Worm (Caenorhabditis elegans) whole organism, mixed stage, embryonic: ENCODE results near the gene F01F1.11.

Experiments used
- bed-3 ChIP-seq: fragments of 200-800 bp; sonication (Bioruptor generic); optimal IDR thresholded peaks from 3 replicates; lab custom pipeline; 2018; ENCODE audit warnings: mild to moderate bottlenecking, missing genetic modification characterization, moderate library complexity, missing compliant biosample characterization
- blmp-1 ChIP-seq: fragments of 150-350 bp; optimal IDR thresholded peaks from 2 replicates; lab custom pipeline; 2014; ENCODE audit warnings: missing biosample characterization, missing genetic modification characterization
- ceh-43 ChIP-seq: fragments of 200-800 bp; sonication (Bioruptor generic); optimal IDR thresholded peaks from 2 replicates; lab custom pipeline; 2018; ENCODE audit warnings: mild to moderate bottlenecking, missing genetic modification characterization, moderate library complexity, missing compliant biosample characterization
- ces-1 ChIP-seq: fragments of 150-350 bp; optimal IDR thresholded peaks from 2 replicates; lab custom pipeline; 2014; ENCODE audit warnings: missing biosample characterization, missing genetic modification reagents, missing genetic modification characterization
- elt-3 ChIP-seq: fragments of 150-350 bp; optimal IDR thresholded peaks from 2 replicates; lab custom pipeline; 2014; ENCODE audit warnings: missing biosample characterization, missing genetic modification characterization
- hlh-1 ChIP-seq: fragments of 150-350 bp; optimal IDR thresholded peaks from 2 replicates; lab custom pipeline; 2014; ENCODE audit warnings: missing biosample characterization, missing genetic modification reagents, missing genetic modification characterization
- lin-13 ChIP-seq: fragments of 150-350 bp; optimal IDR thresholded peaks from 2 replicates; lab custom pipeline; 2014; ENCODE audit warnings: missing biosample characterization, missing genetic modification characterization
- mep-1 ChIP-seq: fragments of 150-350 bp; optimal IDR thresholded peaks from 2 replicates; lab custom pipeline; 2017; ENCODE audit warnings: missing biosample characterization, missing genetic modification reagents, missing genetic modification characterization, inconsistent platforms
- nhr-12 ChIP-seq: fragments of 150-350 bp; optimal IDR thresholded peaks from 2 replicates; lab custom pipeline; 2014; ENCODE audit warnings: missing biosample characterization, missing genetic modification characterization
- nhr-76 ChIP-seq: sonication (generic microtip); optimal IDR thresholded peaks from 2 replicates; lab custom pipeline; 2017; ENCODE audit warnings: missing biosample characterization, missing genetic modification characterization

DNA sequence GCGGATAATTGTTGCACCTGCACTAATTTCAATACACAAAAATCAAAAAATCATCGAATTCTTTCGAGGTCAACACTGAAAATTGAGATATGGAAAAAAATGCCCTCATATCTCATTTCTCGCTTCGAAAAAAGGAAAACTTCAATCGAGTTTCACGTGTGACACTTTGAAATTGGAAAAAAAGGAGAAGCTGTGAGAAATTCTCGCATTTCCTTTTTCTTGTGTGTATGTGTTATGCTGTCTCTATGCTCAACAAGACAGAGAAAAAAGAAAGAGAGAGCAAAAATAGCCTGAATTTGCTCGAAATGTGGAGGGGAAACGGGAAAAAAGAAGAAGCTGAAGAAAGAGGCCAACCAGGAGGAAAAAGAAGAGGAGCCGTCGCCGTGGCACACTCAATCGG is 25.3 kb downstream of the F01F1.11 start:
- TF ChIP-seq lin-13 (tag; lab: Kevin White, UChicago) (no peak), nhr-76 (tag; lab: Kevin White, UChicago) (no peak), mep-1 (tag; lab: Kevin White, UChicago) (no peak), elt-3 (tag; lab: Kevin White, UChicago) (no peak), hlh-1 (tag; lab: Kevin White, UChicago) (no peak), nhr-12 (tag; lab: Kevin White, UChicago) (no peak), ceh-43 (GFP tag; lab: Kevin White, UChicago) (no peak), ces-1 (GFP tag; lab: Kevin White, UChicago) (peak; percentile 39), blmp-1 (tag; lab: Kevin White, UChicago) (no peak), bed-3 (GFP tag; lab: Kevin White, UChicago) (no peak)
